Worm (Caenorhabditis elegans) whole organism, L3 larva: ENCODE data around the gene F11C1.9.

Experiments
- ama-1 ChIP-seq: fragments of 150-350 bp; optimal IDR thresholded peaks from 2 replicates; lab custom pipeline; 2018
- ceh-16 ChIP-seq: sonication (generic microtip); optimal IDR thresholded peaks from 2 replicates; lab custom pipeline; 2017; ENCODE audit warnings: missing biosample characterization, missing genetic modification characterization
- elt-2 ChIP-seq: sonication (generic microtip); optimal IDR thresholded peaks from 2 replicates; lab custom pipeline; 2016; ENCODE audit warnings: missing genetic modification reagents, mild to moderate bottlenecking, missing genetic modification characterization, missing compliant biosample characterization
- elt-3 ChIP-seq, 3 experiments: fragments of 150-350 bp in 1 of 3; sonication (generic microtip) in 2 of 3; optimal IDR thresholded peaks; 2 replicates in 2 of 3; 4 replicates in 1 of 3; lab custom pipeline; 2014 to 2017; ENCODE audit warnings: missing biosample characterization in 3 of 3, missing genetic modification characterization in 3 of 3
- fos-1 ChIP-seq: fragments of 150-350 bp; optimal IDR thresholded peaks from 2 replicates; lab custom pipeline; 2014; ENCODE audit warnings: missing biosample characterization, missing genetic modification characterization
- hmg-11 ChIP-seq: sonication (generic microtip); optimal IDR thresholded peaks from 2 replicates; lab custom pipeline; 2016; ENCODE audit warnings: missing genetic modification characterization, missing compliant biosample characterization
- jun-1 ChIP-seq: fragments of 150-350 bp; optimal IDR thresholded peaks from 2 replicates; lab custom pipeline; 2014; ENCODE audit warnings: missing biosample characterization, missing genetic modification reagents, missing genetic modification characterization
- nfya-1 ChIP-seq: sonication (generic microtip); optimal IDR thresholded peaks from 2 replicates; lab custom pipeline; 2017; ENCODE audit warnings: missing genetic modification characterization, mild to moderate bottlenecking, missing compliant biosample characterization, antibody characterized with exemption, moderate library complexity; ENCODE audit not compliant: insufficient read depth
- nhr-76 ChIP-seq: fragments of 150-350 bp; sonication (generic microtip); optimal IDR thresholded peaks from 5 replicates; lab custom pipeline; 2014; ENCODE audit warnings: missing biosample characterization, missing genetic modification characterization
- skn-1 ChIP-seq: fragments of 150-350 bp; optimal IDR thresholded peaks from 2 replicates; lab custom pipeline; 2014; ENCODE audit warnings: missing biosample characterization, missing genetic modification characterization
- snpc-4 ChIP-seq: fragments of 150-350 bp; optimal IDR thresholded peaks from 2 replicates; lab custom pipeline; 2014; ENCODE audit warnings: missing biosample characterization, missing genetic modification characterization
- unc-62 ChIP-seq: fragments of 150-350 bp; sonication (generic microtip); optimal IDR thresholded peaks from 4 replicates; lab custom pipeline; 2014; ENCODE audit warnings: missing biosample characterization, missing genetic modification reagents, missing genetic modification characterization
- zag-1 ChIP-seq: fragments of 150-350 bp; optimal IDR thresholded peaks from 2 replicates; lab custom pipeline; 2014; ENCODE audit warnings: missing biosample characterization, missing genetic modification characterization
- ztf-11 ChIP-seq: fragments of 150-350 bp; optimal IDR thresholded peaks from 2 replicates; lab custom pipeline; 2014; ENCODE audit warnings: missing biosample characterization, missing genetic modification characterization

DNA sequence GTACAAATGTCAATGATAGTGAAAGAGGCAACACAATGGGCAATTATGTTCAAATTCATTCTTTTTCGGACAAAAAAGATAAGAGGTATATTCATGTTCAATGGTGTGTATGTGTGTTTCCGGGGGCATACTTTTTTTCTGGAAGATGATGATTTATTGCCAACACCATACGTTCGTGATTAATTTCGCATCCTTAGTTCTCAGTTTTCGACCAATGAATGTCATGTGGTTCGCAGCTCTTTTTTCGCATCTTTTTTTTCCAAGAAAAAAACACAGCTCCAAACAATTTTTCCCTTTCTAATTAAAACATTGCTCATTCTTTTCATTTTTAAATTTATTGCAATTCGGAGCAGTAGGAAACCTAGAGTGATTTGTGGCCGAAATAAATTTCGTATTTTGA is 48.6 kb downstream of the F11C1.9 start:
- no peak for TF ChIP-seq jun-1 (tag; lab: Kevin White, UChicago)
- TF ChIP-seq nhr-76 (tag; lab: Kevin White, UChicago) = no peak
- TF ChIP-seq hmg-11 (tag; lab: Kevin White, UChicago) = no peak
- no peak for TF ChIP-seq unc-62 (GFP tag; lab: Kevin White, UChicago)
- TF ChIP-seq elt-3 (tag; optimal IDR thresholded peaks at IDR 0.05; lab: Kevin White, UChicago) = no peak
- TF ChIP-seq fos-1 (tag; lab: Kevin White, UChicago) = no peak
- no peak for TF ChIP-seq snpc-4 (tag; lab: Kevin White, UChicago)
- no peak for TF ChIP-seq skn-1 (tag; lab: Kevin White, UChicago)
- no peak for TF ChIP-seq ama-1
- TF ChIP-seq nfya-1 (tag; lab: Kevin White, UChicago) = no peak
- TF ChIP-seq ceh-16 (tag; lab: Kevin White, UChicago) = no peak
- no peak for TF ChIP-seq ztf-11 (tag; lab: Kevin White, UChicago)
- TF ChIP-seq elt-2 (tag; lab: Kevin White, UChicago) = peak; percentile 1
- no peak for TF ChIP-seq zag-1 (tag; lab: Kevin White, UChicago)
